Worm (Caenorhabditis elegans): ENCODE data around the gene irld-47.
A peak's percentile ranks its signal among the peaks of the same experiment; 100 is the strongest.

DNA sequence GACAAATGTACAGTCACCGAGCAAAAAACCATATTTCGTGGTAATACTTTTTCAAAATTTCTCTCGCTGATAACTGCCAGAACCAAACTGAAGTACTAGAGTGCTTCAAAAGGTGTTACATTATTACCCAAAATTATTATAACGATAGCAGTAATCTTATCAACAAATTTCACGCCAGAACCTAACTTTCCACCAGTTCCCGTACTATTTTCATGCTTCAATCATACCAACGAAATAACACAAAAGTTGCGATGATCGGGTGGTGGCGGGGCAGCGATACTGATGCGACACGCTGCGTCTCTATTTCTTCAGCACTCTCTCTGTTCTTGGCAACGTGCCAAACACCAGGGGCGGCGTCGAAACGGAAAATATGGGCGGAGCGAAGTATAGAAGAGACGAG is 13.4 kb downstream of the irld-47 start:
- no peak for TF ChIP-seq ama-1 (optimal IDR thresholded peaks at IDR 0.05)
- TF ChIP-seq aly-2 (tag; optimal IDR thresholded peaks at IDR 0.05): no peak
- no peak for TF ChIP-seq nfya-1 (tag; optimal IDR thresholded peaks at IDR 0.05; ENCODE audit: insufficient read depth)
- peak; percentile 95 for TF ChIP-seq elt-2 (tag; optimal IDR thresholded peaks at IDR 0.05)
- TF ChIP-seq tbx-2 (tag; optimal IDR thresholded peaks at IDR 0.05): no peak
- no peak for TF ChIP-seq nhr-11 (tag; optimal IDR thresholded peaks at IDR 0.05)
- TF ChIP-seq nhr-25 (tag; optimal IDR thresholded peaks at IDR 0.05): peak; percentile 44
- no peak for TF ChIP-seq R02D3.7 (tag; optimal IDR thresholded peaks at IDR 0.05)
- no peak for TF ChIP-seq ceh-82 (tag; optimal IDR thresholded peaks at IDR 0.05)
